Fruit fly (Drosophila melanogaster) S2 (cell line): ENCODE measurements around the gene CG14132.

ENCODE experiments used
- CG8478 ChIP-seq: fragments of >200 bp; optimal IDR thresholded peaks from 2 replicates; lab custom pipeline; 2018
- CTCF ChIP-seq, 2 experiments: fragments of >200 bp; optimal IDR thresholded peaks; 2 replicates each; lab custom pipeline; 2018

The CG14132 gene

DNA sequence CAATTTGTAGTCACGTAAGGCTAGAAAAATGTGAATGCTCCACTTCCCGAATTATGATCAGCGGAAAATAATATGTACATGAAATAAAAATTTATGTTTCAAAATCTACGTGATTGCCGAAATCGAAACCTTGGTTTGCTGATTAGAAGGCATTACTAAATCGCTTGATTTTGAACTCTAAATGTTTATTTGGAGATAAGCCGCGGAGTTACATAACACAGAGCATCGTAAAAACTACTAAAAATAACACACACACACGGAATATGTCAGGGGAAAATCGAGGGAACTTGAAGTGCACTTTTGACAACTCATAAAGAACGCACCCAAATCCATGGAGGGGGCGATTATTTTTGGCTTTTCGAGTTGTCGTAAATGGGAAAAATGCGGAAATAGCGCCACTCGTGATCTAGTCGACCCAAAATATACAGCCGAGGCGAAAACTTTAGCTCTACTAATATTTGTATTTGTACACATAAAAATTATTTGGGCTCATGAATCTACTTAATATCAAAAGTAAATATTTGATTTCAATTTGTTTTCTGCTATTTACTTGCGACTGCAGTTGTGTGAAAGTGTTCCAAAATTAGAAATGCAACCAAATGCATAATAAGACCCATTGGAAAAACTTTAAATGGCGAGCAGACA lies 10.1 kb downstream of the CG14132 start:
- TF ChIP-seq CG8478 (lab: Kevin White, UChicago) (no peak), CTCF (optimal IDR thresholded peaks at IDR 0.05; lab: Kevin White, UChicago) (no peak)

DNA sequence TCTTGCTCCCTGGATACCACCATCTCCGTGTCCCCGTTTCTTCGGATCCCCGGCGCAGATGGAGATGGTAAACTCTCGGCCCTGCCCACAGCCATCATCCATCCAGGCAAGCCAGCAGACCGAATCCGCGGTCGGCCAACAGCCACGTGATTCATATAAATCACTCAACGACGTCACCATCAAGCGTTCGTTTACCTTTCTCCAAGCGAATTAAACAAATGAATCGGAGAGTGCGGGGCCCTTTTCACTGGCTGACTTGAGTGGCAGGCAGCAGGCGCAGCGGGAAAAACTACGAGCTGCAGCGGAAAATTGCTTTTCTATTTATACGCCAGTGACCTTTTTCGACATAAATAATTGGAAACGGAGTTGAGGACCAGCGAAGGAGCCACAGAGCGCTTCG lies 11.5 kb downstream of the CG14132 start:
- TF ChIP-seq CTCF (optimal IDR thresholded peaks at IDR 0.05; lab: Kevin White, UChicago) (no peak), CG8478 (lab: Kevin White, UChicago) (no peak)

DNA sequence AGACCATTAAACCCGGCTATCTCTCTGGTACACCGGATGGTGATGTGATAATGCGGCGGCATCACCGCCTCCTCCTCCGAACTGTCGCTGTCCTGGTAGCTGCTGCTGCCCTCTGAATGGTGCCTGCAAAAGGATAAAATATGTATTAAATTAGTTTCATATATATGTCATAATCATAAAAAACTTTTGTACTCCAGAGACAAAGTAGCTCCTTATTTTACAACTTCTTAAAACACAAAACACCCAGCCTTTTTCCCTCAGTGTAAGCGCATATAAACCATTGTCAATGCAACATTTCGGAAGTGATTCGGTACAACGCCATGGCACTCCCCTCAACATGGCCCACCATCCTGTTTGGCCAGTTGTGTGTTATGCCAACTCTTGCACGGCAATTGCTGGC lies 13.4 kb downstream of the CG14132 start:
- no peak for TF ChIP-seq CG8478 (lab: Kevin White, UChicago)
- TF ChIP-seq CTCF (optimal IDR thresholded peaks at IDR 0.05; lab: Kevin White, UChicago): no peak

DNA sequence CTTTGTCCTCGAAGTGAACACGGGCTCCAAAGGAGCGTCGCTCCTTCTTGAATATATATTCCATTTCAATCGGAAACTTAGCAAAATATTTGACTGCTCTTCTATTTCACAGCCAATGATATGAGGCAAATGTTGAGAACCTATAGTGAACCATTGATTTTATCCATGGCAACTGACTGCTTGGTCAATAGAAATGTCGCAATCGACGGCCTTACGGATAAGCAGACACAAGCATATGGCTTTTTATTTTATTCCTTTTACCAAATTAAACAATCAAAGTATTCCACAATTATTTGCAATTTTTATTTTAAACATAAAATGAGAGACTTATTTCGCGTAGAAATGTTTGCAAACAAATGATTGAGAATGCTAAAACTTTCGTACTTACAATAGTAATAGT lies 15.9 kb downstream of the CG14132 start, which contains the start of gene Dnai2:
TSS of gene Dnai2 (minus strand) at position 101 of the 400 bp plus-strand sequence.
- TF ChIP-seq CG8478 (lab: Kevin White, UChicago): no peak

DNA sequence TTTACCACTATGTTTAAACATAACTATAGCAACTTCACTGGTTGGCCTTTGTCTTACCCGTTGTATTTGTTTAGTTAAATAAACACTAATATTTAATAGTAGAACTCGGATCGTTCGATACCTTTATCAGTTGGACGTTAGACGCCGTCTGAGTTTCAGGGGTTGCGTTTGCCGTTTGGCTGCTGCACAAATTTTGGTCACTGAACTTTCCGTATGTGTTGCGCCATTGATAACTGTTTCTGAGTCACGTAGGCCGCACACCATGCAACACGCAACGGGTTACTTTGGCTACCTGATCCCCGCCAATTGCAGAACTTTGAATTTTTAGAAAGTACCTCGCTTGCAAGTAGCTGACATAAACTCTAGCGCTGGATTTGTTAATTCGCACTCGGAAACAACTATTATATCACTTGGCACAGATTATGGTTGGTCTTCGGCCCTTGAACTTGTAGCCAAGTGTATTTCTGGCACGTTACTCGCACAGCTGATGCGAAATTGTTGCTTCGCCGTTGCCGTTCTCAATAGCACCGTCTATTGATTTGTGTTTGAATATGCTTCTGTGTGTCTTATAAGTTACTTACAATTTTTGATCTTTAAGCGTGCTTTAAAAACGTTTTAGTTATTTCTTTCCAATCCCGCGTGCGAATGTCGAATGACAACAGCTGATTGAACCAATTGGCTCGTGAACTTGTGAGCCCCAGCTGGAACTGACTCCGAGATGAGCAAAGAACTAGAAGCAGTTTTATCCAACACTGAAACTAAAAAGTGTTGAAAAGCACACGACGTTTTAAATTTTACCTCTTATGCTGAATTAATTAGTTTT lies 18.6 kb downstream of the CG14132 start, which contains the start of gene Dph1:
TSS of gene Dph1 (minus strand) at position 670 of the 823 bp plus-strand sequence.
- no peak for TF ChIP-seq CG8478 (lab: Kevin White, UChicago)
- TF ChIP-seq CTCF (optimal IDR thresholded peaks at IDR 0.05; lab: Kevin White, UChicago): peak in 1 of 2 experiments; percentile 5

DNA sequence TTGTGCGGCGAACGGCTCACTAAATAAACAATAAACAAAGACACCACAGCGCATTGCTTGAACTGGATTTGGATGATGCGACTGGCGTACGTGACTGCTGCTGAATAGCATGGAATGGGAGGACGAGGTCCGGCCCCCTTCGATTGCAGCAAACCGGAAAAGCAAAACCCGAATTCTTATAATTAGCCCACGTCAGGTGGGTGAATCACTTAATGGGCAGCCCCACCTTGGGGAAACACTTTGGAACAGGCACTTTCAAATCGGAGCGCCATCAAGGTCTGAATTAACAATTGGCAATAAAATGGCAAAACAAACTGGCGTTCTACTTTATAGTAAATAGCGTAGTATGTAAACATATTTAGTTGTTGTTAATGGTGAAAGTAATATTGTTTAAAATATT lies 19.3 kb downstream of the CG14132 start:
- no peak for TF ChIP-seq CTCF (optimal IDR thresholded peaks at IDR 0.05; lab: Kevin White, UChicago)
- TF ChIP-seq CG8478 (lab: Kevin White, UChicago): no peak

DNA sequence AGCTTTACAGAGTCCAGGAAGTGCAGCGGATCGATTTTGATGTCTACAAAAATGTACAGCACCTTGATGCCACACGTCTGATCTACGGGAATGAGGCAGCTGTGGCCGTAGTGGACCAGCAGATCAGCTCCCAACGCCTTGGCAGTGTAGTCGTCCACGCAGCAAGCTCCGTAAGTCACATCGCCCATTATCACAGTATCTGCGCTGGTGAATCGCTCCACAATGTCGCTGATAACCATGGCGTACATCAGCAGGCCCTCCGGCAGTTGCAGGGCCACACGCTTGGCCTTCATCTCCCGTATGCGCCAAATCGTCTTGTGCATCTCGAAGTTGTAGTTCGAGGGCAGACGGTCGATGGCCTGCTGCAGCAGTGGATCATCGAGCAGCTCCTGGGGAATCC lies 20.0 kb downstream of the CG14132 start:
- TF ChIP-seq CTCF (optimal IDR thresholded peaks at IDR 0.05; lab: Kevin White, UChicago) (no peak), CG8478 (lab: Kevin White, UChicago) (no peak)

DNA sequence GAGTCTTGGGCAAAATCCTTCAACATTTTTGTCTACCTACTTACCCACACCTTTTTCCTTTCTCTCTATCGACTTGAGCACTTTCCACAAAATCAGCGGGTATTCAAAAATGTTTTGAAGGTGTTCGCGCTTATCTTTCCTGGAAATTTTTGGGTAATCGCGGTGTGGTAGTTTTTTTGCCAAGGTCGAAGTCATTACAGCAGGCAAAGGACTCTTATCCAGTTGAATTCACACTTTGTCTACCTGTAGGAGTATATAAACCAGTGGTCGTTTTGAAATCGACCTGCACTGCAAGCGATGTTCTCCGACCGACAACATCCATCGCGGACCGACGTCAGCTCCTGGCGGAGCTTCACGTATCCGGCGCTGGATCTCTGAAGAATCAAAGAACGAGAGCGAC lies 22.2 kb downstream of the CG14132 start:
- TF ChIP-seq CG8478 (lab: Kevin White, UChicago): no peak
- TF ChIP-seq CTCF (optimal IDR thresholded peaks at IDR 0.05; lab: Kevin White, UChicago): no peak

DNA sequence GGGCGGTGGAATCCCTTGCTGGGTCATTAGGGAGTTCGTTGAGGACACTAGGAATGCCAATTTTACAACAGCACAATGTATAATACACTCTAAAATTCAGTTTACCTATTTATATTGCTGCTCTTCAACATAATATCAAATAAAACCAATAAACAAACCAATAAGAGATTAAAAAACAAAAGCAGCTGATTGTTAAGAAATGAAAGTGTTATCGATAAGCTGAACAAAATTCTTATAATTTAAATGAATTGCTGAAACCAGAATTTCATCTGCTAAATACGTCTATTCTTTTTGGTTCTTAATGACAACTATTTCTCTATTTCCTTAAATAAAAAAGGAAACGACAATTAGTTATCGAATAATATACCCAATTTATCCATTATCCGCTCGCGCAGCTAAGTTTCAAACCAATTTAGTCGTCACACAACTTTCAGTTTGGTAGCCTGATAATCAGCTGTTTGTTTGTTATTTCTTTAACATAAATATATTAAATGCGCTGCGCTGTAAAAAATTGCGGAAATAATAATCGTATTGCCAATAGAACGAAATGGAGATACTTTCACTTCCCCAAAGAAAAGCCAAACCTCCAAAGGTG lies 23.8 kb downstream of the CG14132 start, which contains the start of the genes Pldn and CG14135:
TSS of gene Pldn (minus strand) at position 197 of the 595 bp plus-strand sequence.
TSS of gene CG14135 (plus strand) at position 369 of the 595 bp plus-strand sequence.
- TF ChIP-seq CTCF (optimal IDR thresholded peaks at IDR 0.05; lab: Kevin White, UChicago) (peak in 1 of 2 experiments; percentile 12), CG8478 (lab: Kevin White, UChicago) (no peak)

DNA sequence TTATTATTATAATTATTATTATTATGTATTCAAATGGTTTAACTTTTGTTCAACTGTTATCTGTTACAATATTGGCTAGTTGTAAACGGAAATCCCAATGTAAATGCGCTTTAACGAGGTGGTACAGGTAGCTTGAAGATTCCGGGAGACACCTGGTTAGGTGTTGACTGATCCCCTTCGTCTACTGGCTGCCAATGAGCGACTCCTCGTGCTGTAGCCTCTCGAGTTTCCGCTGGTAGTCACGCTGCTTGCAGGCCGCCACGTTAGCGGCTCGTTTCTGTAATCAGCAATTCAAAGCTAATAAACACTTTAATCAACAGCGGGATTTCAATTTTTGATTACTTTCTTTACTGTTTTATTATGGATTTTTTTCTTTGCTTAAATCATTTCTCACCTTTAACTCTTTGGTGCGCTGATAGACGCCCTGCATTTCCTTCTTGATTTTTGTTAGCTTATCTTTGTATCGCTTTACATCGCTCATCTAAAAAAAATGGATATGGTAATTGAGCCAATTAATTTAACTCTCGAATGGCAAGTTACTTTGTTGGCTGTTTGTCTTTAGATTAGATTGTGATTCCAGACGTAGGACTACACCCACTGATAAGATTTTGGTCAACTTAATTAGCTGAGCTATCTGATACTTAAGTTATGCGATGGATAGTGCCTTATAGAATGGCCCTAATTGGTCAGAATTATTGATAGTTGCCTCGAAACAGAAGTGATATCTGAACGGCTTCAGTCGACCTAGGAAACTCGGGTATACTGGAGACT lies 25.1 kb downstream of the CG14132 start:
- TF ChIP-seq CTCF (optimal IDR thresholded peaks at IDR 0.05; lab: Kevin White, UChicago) (no peak), CG8478 (lab: Kevin White, UChicago) (no peak)

DNA sequence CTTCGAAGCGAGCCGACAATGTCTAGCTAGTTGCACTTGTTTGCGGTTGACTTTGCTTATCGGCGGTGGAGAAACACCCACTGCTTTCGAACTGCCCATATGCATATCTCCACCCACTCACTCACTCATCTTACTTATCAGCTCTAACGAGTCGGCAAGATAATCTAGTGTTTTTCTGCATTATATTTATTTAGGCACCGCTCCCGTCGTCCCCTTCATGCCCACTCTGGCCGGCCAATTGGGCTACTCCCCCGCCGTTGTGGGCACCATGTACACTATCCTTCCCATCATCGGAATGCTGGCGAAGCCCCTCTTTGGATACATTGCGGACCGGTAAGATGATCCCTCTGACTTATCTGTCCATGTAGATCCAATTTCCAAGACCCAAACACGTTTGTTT lies 29.2 kb downstream of the CG14132 start:
- no peak for TF ChIP-seq CG8478 (lab: Kevin White, UChicago)
- TF ChIP-seq CTCF (optimal IDR thresholded peaks at IDR 0.05; lab: Kevin White, UChicago): no peak

DNA sequence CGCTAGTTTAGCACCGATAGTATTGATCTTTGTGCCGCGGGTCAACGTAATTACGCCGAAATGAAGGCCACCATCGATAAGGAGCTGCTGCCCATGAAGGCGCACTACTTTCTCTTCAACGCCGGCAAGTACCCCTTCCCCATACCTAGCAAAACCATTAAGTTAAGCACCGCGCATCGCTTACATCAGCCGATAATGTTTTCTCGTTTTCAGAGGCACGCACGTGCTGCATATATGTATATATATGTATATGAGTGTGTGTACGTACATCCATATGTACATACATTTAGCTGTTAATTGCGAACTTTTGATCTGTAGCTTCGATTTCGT lies 30.6 kb downstream of the CG14132 start:
- TF ChIP-seq CTCF (optimal IDR thresholded peaks at IDR 0.05; lab: Kevin White, UChicago): no peak
- TF ChIP-seq CG8478 (lab: Kevin White, UChicago): no peak

DNA sequence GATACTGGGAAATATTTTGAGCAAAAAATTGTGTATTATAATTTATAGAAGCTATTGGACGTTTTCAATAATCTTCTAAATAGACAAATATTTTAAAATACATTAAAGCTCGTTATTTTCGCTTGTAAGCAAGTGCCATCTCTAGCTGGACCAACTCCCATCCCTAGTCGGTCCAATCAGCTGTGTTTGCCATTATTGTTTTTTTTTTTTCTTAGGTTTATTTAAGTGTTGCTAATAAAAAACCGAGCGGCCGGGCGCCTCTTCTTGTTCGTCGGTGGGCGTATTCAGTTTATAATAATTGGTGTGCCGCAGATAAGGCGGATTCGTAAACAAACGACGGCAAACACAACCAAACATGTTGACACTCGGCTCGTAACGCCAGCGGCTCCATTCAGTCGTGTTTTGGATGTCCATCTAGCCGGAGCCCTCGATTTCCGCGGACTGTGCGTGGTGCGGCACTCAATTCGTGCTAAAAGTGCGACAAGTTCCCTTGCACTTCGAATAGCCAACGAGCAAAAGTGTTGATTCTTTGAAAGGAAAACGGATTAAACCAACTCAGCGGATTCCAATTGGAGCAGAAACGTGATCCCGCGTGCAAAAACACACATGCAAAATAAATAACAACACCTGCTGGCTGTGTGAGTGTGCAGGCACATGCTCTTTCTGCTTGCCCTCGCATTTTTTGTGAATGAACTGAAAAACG lies 31.1 kb downstream of the CG14132 start, which contains the start of gene Sugb:
TSS of gene Sugb (plus strand) at position 162 of the 703 bp plus-strand sequence.
- TF ChIP-seq CTCF (optimal IDR thresholded peaks at IDR 0.05; lab: Kevin White, UChicago) (no peak), CG8478 (lab: Kevin White, UChicago) (no peak)

DNA sequence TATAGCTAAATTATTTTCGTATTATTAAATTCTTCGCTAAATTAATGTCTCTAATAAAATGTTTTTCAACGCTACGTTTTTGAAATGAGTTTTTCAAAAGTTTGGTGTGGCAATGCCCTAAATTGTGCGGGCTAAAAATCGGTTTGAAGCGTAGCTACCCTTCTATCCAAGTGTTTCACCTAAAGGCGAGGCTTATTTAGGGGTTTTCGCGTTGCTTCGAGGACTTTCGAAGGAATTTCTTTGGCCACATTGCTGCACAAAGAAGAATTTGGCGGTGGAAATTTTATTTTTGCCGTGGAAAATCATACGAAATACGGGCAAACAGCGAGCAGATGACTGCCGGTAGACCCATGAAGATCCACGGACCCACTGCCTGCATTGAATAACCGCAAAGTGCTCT lies 33.3 kb downstream of the CG14132 start, which contains the start of gene TfIIEalpha:
TSS of gene TfIIEalpha (plus strand) at position 245 of the 400 bp plus-strand sequence.
- TF ChIP-seq CTCF (optimal IDR thresholded peaks at IDR 0.05; lab: Kevin White, UChicago) (peak; percentile 41 to 56), CG8478 (lab: Kevin White, UChicago) (no peak)
